Worm (Caenorhabditis elegans): ENCODE measurements around the gene F35C11.7.

Gene F35C11.7

DNA sequence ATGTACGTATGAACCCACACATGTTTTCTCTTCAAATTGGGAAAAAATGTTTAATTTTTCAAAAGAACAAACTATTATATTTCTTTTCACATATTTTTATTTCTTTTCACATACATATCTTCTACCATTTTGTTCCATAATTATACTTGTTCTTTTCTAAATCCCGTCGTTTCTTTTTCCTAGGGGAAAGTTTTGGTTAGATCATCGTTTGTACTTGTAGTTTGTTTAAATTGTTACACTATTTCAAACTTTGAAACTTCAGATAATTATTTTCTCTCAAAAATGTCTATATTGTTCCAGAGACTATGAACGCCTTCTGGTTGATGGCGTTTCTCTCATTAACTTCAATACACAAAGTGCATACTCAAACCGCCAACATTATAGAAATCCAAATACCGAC lies at the start of gene F35C11.7:
Gene F35C11.7, plus strand, starts transcription at position 301 of the 400 bp plus-strand sequence.
- TF ChIP-seq dao-5 (tag; optimal IDR thresholded peaks at IDR 0.05) (no peak), him-1 (tag; optimal IDR thresholded peaks at IDR 0.05) (no peak), W03F9.2 (tag; optimal IDR thresholded peaks at IDR 0.05) (no peak)

DNA sequence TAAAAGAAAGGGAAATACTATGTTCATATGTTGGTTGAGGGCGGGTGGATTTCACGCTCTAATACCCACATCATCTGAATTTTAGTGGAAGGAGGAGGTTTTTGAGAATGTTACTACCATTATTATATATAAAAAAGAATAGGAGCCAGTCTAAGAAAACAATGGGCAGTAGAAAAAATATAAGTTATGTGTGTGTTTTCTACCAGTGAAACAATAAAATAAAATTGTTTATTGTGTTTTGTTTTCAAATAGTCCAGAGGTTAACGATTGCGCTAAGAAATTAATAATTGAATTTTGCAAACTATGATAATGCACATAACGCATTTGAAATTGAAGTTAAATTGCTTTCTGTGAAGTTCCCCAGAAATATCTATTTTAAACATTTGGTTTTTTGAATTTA lies 46.6 kb upstream of the F35C11.7 start, which contains the start of gene M110.8:
Gene M110.8, minus strand, starts transcription at position 101 of the 400 bp plus-strand sequence.
- TF ChIP-seq W03F9.2 (tag; optimal IDR thresholded peaks at IDR 0.05) (no peak), dao-5 (tag; optimal IDR thresholded peaks at IDR 0.05) (no peak), him-1 (tag; optimal IDR thresholded peaks at IDR 0.05) (no peak)

DNA sequence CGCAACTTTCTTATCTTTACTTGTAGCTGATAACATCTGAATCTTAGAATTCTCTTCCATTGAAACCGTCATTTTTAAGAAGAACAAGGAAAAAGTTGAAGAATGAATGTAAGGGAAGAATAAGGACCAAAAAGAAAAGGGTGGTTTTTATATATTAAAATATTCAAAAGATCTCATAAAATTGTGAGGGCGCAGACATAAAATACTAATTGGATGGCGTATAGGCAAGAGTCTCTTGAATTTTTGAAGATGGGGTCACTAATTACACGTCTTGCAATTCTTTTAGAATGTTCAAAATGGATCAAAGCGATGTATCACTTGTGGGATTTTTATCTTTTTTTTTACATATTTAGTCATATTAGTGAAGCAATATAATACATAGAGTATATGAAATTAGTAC lies 43.4 kb upstream of the F35C11.7 start, which contains the start of gene twk-3:
Gene twk-3, minus strand, starts transcription at position 101 of the 400 bp plus-strand sequence.
- TF ChIP-seq dao-5 (tag; optimal IDR thresholded peaks at IDR 0.05) (no peak), him-1 (tag; optimal IDR thresholded peaks at IDR 0.05) (no peak), W03F9.2 (tag; optimal IDR thresholded peaks at IDR 0.05) (no peak)

DNA sequence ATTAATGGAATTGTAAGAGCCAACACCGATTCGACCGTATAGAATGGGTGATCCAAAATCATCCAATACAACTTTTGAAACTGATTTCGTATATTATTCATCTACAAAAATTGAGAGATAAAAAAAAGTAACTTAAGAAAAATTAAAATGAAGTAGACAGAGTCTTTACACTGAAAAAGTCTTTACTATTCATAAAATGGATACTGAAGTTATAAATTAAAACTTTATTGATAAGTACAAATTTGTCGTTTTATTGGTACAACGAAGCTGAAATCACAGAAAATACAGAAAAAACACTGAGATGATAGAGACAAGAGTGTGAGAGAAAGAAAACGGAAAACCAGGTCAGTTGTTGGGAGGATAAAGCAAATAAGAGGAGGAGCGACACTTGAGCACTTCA lies 41.7 kb upstream of the F35C11.7 start, which contains the start of gene M110.10:
Gene M110.10, minus strand, starts transcription at position 101 of the 400 bp plus-strand sequence.
- TF ChIP-seq dao-5 (tag; optimal IDR thresholded peaks at IDR 0.05) = no peak
- TF ChIP-seq him-1 (tag; optimal IDR thresholded peaks at IDR 0.05) = no peak
- no peak for TF ChIP-seq W03F9.2 (tag; optimal IDR thresholded peaks at IDR 0.05)

ce11 chrII:8216433-8216832 lies 39.7 kb upstream of the F35C11.7 start, which contains the start of gene M110.3:
Gene M110.3, minus strand, starts transcription at chrII:8216616.
- TF ChIP-seq W03F9.2 (tag; optimal IDR thresholded peaks at IDR 0.05) (peak; percentile 45), him-1 (tag; optimal IDR thresholded peaks at IDR 0.05) (no peak)

ce11 chrII:8216922-8217321 lies 39.2 kb upstream of the F35C11.7 start, which contains the start of gene ifg-1:
Gene ifg-1, plus strand, starts transcription at chrII:8217222.
- TF ChIP-seq W03F9.2 (tag; optimal IDR thresholded peaks at IDR 0.05) (no peak), dao-5 (tag; optimal IDR thresholded peaks at IDR 0.05) (no peak), him-1 (tag; optimal IDR thresholded peaks at IDR 0.05) (no peak)

ce11 chrII:8218266-8218665 lies 37.8 kb upstream of the F35C11.7 start:
- TF ChIP-seq him-1 (tag; optimal IDR thresholded peaks at IDR 0.05) = no peak
- TF ChIP-seq W03F9.2 (tag; optimal IDR thresholded peaks at IDR 0.05) = no peak
- TF ChIP-seq dao-5 (tag; optimal IDR thresholded peaks at IDR 0.05) = no peak

- TF ChIP-seq him-1 (tag; optimal IDR thresholded peaks at IDR 0.05) = no peak
- no peak for TF ChIP-seq dao-5 (tag; optimal IDR thresholded peaks at IDR 0.05)
- TF ChIP-seq W03F9.2 (tag; optimal IDR thresholded peaks at IDR 0.05) = no peak
Observed at ce11 chrII:8220267-8220666, 35.8 kb upstream of the F35C11.7 start.

DNA sequence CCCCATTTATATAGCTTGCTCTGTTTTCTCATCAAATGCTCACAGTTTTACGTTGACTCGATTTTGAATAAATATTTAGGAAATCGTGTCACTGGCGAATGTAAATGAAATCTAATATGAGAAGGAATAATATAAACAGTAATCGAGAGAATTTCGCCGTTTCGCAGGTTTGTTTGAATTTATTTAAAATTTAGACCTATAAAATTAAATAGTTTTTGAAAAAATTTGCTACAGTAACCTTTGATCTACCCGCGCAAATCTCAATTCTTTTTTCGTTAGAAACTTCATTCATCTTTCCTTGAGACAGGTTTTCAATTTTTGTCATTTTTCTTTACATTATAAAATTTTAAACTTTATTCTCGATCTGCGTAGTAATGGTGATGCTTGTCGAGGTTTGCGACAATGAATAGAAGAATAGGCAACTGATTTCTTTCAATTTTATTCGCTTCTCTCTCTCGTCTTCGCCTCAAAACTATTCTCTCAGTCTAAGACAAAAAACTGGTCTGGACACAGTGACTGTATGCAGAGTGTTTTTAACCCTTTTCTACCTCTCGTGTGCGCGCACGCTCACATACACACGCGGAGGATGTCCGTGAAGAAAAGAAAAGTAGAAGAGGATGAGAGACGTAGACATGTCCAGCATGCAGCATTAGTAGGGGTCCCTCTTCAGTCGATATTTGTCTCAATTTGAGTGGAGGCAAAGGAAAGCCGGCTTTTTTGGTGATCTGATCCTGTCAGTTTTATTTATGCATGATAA lies 33.6 kb upstream of the F35C11.7 start, which contains the start of gene dab-1:
Gene dab-1, plus strand, starts transcription at position 78 of the 757 bp plus-strand sequence.
- no peak for TF ChIP-seq dao-5 (tag; optimal IDR thresholded peaks at IDR 0.05)
- peak; percentile 21 for TF ChIP-seq him-1 (tag; optimal IDR thresholded peaks at IDR 0.05)

DNA sequence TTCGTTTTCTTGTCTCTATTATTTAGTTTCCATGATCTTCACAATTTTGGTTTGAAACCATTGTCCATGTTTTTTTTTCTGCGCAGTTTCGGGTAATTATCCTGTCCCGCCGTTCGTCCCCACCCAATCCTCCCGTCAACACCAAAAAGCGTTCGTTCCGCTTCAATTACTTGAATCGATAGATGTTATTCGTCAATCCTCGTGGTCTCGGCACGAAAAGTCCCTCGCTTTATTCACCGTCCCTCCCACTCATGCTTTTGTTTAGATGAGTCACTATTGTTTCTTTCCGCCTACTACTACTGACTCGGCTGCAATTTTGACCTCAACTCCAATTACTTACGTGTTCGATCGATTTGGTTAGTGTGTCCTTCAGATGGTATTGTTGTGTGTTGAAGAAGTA lies 32.7 kb upstream of the F35C11.7 start:
- TF ChIP-seq him-1 (tag; optimal IDR thresholded peaks at IDR 0.05) (no peak), W03F9.2 (tag; optimal IDR thresholded peaks at IDR 0.05) (no peak), dao-5 (tag; optimal IDR thresholded peaks at IDR 0.05) (no peak)

DNA sequence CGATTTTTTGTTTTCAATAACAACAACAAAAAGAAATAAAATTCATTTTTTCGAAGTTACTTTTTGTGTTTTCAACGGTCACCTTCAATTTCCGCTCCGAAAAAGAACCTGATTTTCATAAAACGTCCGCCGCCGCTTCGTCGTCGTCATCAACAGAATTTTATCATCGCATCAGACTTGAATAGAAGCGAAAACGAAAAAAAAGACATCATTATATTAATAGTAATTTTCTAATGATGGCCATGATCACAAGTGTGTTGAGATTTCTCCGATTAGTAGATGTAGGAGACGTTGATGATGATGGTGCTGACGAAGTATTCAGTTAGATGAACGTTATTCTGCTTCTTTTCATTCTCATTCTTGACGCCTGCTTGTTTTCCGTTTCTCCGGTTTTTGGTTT lies 32.2 kb upstream of the F35C11.7 start:
- no peak for TF ChIP-seq dao-5 (tag; optimal IDR thresholded peaks at IDR 0.05)
- TF ChIP-seq W03F9.2 (tag; optimal IDR thresholded peaks at IDR 0.05) = no peak
- TF ChIP-seq him-1 (tag; optimal IDR thresholded peaks at IDR 0.05) = no peak

DNA sequence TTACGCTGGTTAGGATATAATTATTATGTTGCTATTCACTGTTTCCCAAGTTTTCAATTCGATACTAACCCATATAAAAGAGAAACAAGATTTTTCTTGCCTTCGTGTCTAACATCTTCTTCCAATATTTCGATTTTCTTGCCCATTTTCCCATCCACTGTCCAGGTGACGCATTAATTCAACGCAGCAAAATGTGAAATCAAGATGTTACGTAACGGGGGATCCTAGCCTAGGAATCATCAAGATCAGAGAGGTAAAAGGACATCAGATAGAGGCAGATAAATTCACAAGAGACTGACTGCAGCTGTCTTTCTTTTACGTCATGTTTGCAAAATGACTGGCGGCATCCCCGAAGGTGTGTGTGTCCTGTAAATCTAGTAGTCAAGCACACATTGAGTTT lies 31.5 kb upstream of the F35C11.7 start:
- no peak for TF ChIP-seq dao-5 (tag; optimal IDR thresholded peaks at IDR 0.05)
- TF ChIP-seq W03F9.2 (tag; optimal IDR thresholded peaks at IDR 0.05) = no peak
- no peak for TF ChIP-seq him-1 (tag; optimal IDR thresholded peaks at IDR 0.05)

DNA sequence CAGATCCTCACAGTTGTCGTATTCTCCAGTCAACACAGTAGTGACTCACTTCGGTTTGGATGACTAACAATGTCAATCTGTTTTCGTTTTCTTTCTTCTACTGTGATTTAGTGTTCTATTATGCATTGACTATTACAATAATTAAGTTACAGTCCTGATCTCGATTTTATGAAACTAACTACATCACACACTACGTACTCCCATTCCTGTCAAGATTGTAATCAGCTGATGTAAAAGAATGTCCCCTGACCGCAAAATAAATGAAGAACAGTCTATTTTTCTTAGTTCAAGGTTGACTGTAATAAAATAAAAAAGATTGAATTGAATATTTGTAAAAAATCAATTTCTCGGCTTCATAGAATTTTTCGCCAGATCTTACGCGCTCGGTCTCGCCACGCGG lies 30.8 kb upstream of the F35C11.7 start:
- TF ChIP-seq him-1 (tag; optimal IDR thresholded peaks at IDR 0.05) (no peak), dao-5 (tag; optimal IDR thresholded peaks at IDR 0.05) (no peak), W03F9.2 (tag; optimal IDR thresholded peaks at IDR 0.05) (no peak)

- TF ChIP-seq W03F9.2 (tag; optimal IDR thresholded peaks at IDR 0.05) (no peak), dao-5 (tag; optimal IDR thresholded peaks at IDR 0.05) (no peak), him-1 (tag; optimal IDR thresholded peaks at IDR 0.05) (no peak)
Observed at ce11 chrII:8225914-8226313, 30.2 kb upstream of the F35C11.7 start.
